Fruit fly (Drosophila melanogaster): ENCODE measurements around the gene CG13947.

Gene CG13947

dm6 chr2L:827516-828362 lies 48.8 kb downstream of the CG13947 start:
- no peak for TF ChIP-seq tj (GFP tag; optimal IDR thresholded peaks at IDR 0.05)
- TF ChIP-seq cic (GFP tag; optimal IDR thresholded peaks at IDR 0.05), result peak; percentile 41

Measured in whole organism, adult.